Worm (Caenorhabditis elegans): ENCODE measurements around the gene F54D5.24.

ce11 chrII:11536505-11536904, 19.2 kb upstream of the F54D5.24 start:
- TF ChIP-seq dve-1 (tag; optimal IDR thresholded peaks at IDR 0.05) (no peak), rnt-1 (tag; optimal IDR thresholded peaks at IDR 0.05) (no peak), ztf-16 (tag; optimal IDR thresholded peaks at IDR 0.05) (no peak)
